Worm (Caenorhabditis elegans) whole organism, late embryonic: ENCODE data around the gene ZK370.6.

Source experiments
- F13H6.1 ChIP-seq: sonication (generic microtip); optimal IDR thresholded peaks from 2 replicates; lab custom pipeline; 2016; ENCODE audit warnings: missing genetic modification characterization, missing compliant biosample characterization
- T23F11.4 ChIP-seq: fragments of 200-800 bp; sonication (Bioruptor generic); optimal IDR thresholded peaks from 2 replicates; lab custom pipeline; 2018; ENCODE audit warnings: mild to moderate bottlenecking, missing genetic modification characterization, missing compliant biosample characterization
- Y22D7AL.16 ChIP-seq: sonication (generic microtip); optimal IDR thresholded peaks from 2 replicates; lab custom pipeline; 2016; ENCODE audit warnings: missing genetic modification characterization, missing compliant biosample characterization
- ceh-19 ChIP-seq: fragments of 200-800 bp; sonication (Bioruptor generic); optimal IDR thresholded peaks from 2 replicates; lab custom pipeline; 2018; ENCODE audit warnings: mild to moderate bottlenecking, missing genetic modification characterization, missing compliant biosample characterization
- ceh-24 ChIP-seq: sonication (generic microtip); optimal IDR thresholded peaks from 2 replicates; lab custom pipeline; 2016; ENCODE audit warnings: mild to moderate bottlenecking, missing genetic modification characterization, missing compliant biosample characterization
- ceh-30 ChIP-seq: fragments of 150-350 bp; optimal IDR thresholded peaks from 2 replicates; lab custom pipeline; 2014; ENCODE audit warnings: missing biosample characterization, missing genetic modification characterization
- ceh-31 ChIP-seq: sonication (generic microtip); optimal IDR thresholded peaks from 2 replicates; lab custom pipeline; 2016; ENCODE audit warnings: missing genetic modification characterization, missing compliant biosample characterization
- ceh-34 ChIP-seq: sonication (generic microtip); optimal IDR thresholded peaks from 2 replicates; lab custom pipeline; 2016; ENCODE audit warnings: mild to moderate bottlenecking, missing genetic modification characterization, missing compliant biosample characterization
- ceh-45 ChIP-seq: fragments of 200-800 bp; sonication (Bioruptor generic); IDR thresholded peaks from 2 replicates; pipeline ENCODE4 v1.3.6; 2022; ENCODE audit warnings: missing genetic modification reagents, missing genetic modification characterization, missing compliant biosample characterization
- ceh-6 ChIP-seq: fragments of 200-800 bp; sonication (Bioruptor generic); optimal IDR thresholded peaks from 2 replicates; lab custom pipeline; 2018; ENCODE audit warnings: mild to moderate bottlenecking, missing genetic modification characterization, missing compliant biosample characterization
- ceh-9 ChIP-seq: sonication (generic microtip); optimal IDR thresholded peaks from 2 replicates; lab custom pipeline; 2016; ENCODE audit warnings: mild to moderate bottlenecking, missing genetic modification characterization, inconsistent platforms, missing compliant biosample characterization
- che-1 ChIP-seq: sonication (generic microtip); optimal IDR thresholded peaks from 2 replicates; lab custom pipeline; 2016; ENCODE audit warnings: mild to moderate bottlenecking, missing genetic modification characterization, missing compliant biosample characterization
- dve-1 ChIP-seq: sonication (generic microtip); optimal IDR thresholded peaks from 2 replicates; lab custom pipeline; 2017; ENCODE audit warnings: antibody characterized with exemption, mild to moderate bottlenecking, missing genetic modification characterization, missing compliant biosample characterization
- elt-4 ChIP-seq: sonication (generic microtip); optimal IDR thresholded peaks from 2 replicates; lab custom pipeline; 2016; ENCODE audit warnings: missing genetic modification characterization, missing compliant biosample characterization
- eyg-1 ChIP-seq: sonication (generic microtip); optimal IDR thresholded peaks from 2 replicates; lab custom pipeline; 2016; ENCODE audit warnings: missing genotype, missing genetic modification characterization, missing compliant biosample characterization
- fkh-10 ChIP-seq: fragments of 150-350 bp; optimal IDR thresholded peaks from 2 replicates; lab custom pipeline; 2014; ENCODE audit warnings: missing biosample characterization, missing genetic modification reagents, missing genetic modification characterization
- gmeb-2 ChIP-seq: sonication (generic microtip); optimal IDR thresholded peaks from 2 replicates; lab custom pipeline; 2016; ENCODE audit warnings: missing genetic modification characterization, inconsistent platforms, missing compliant biosample characterization
- hlh-13 ChIP-seq: fragments of 200-800 bp; sonication (Bioruptor generic); optimal IDR thresholded peaks from 2 replicates; lab custom pipeline; 2018; ENCODE audit warnings: mild to moderate bottlenecking, missing genetic modification characterization, missing compliant biosample characterization
- hlh-15 ChIP-seq: sonication (generic microtip); optimal IDR thresholded peaks from 2 replicates; lab custom pipeline; 2016; ENCODE audit warnings: missing genetic modification characterization, missing compliant biosample characterization
- hlh-6 ChIP-seq: sonication (generic microtip); optimal IDR thresholded peaks from 2 replicates; lab custom pipeline; 2016; ENCODE audit warnings: missing genotype, missing genetic modification characterization, missing compliant biosample characterization
- lin-11 ChIP-seq: fragments of 200-800 bp; sonication (Bioruptor generic); optimal IDR thresholded peaks from 2 replicates; lab custom pipeline; 2018; ENCODE audit warnings: mild to moderate bottlenecking, missing genetic modification characterization, missing compliant biosample characterization
- madf-2 ChIP-seq: sonication (generic microtip); optimal IDR thresholded peaks from 2 replicates; lab custom pipeline; 2017; ENCODE audit warnings: missing genetic modification characterization, missing compliant biosample characterization
- nhr-232 ChIP-seq: sonication (generic microtip); optimal IDR thresholded peaks from 2 replicates; lab custom pipeline; 2016; ENCODE audit warnings: missing genetic modification characterization, missing compliant biosample characterization
- npax-4 ChIP-seq: sonication (generic microtip); optimal IDR thresholded peaks from 2 replicates; lab custom pipeline; 2016; ENCODE audit warnings: missing genetic modification characterization, missing compliant biosample characterization
- pat-9 ChIP-seq: fragments of 200-800 bp; sonication (Bioruptor generic); optimal IDR thresholded peaks from 2 replicates; lab custom pipeline; 2018; ENCODE audit warnings: mild to moderate bottlenecking, missing genetic modification characterization, moderate library complexity, missing compliant biosample characterization
- pax-1 ChIP-seq: fragments of 150-350 bp; optimal IDR thresholded peaks from 2 replicates; lab custom pipeline; 2014; ENCODE audit warnings: missing biosample characterization, missing genetic modification characterization
- pha-4 ChIP-seq: fragments of 150-350 bp; optimal IDR thresholded peaks from 2 replicates; lab custom pipeline; 2018; ENCODE audit warnings: missing biosample characterization, missing genetic modification reagents, missing genetic modification characterization
- sdc-2 ChIP-seq: sonication (generic microtip); optimal IDR thresholded peaks from 2 replicates; lab custom pipeline; 2016; ENCODE audit warnings: missing genotype, missing genetic modification characterization, missing compliant biosample characterization
- sox-4 ChIP-seq: sonication (generic microtip); optimal IDR thresholded peaks from 2 replicates; lab custom pipeline; 2017; ENCODE audit warnings: mild to moderate bottlenecking, missing genetic modification characterization, inconsistent platforms, missing compliant biosample characterization
- tbx-2 ChIP-seq: sonication (generic microtip); optimal IDR thresholded peaks from 2 replicates; lab custom pipeline; 2016; ENCODE audit warnings: missing genetic modification characterization, missing compliant biosample characterization
- ttx-3 ChIP-seq: sonication (generic microtip); optimal IDR thresholded peaks from 2 replicates; lab custom pipeline; 2016; ENCODE audit warnings: missing genetic modification reagents, missing genetic modification characterization, missing compliant biosample characterization
- unc-42 ChIP-seq: sonication (generic microtip); optimal IDR thresholded peaks from 2 replicates; lab custom pipeline; 2016; ENCODE audit warnings: missing genotype, missing genetic modification characterization, missing compliant biosample characterization
- unc-55 ChIP-seq: sonication (generic microtip); optimal IDR thresholded peaks from 2 replicates; lab custom pipeline; 2017; ENCODE audit warnings: missing biosample characterization, missing genetic modification reagents, missing genetic modification characterization

ZK370.6 gene

DNA sequence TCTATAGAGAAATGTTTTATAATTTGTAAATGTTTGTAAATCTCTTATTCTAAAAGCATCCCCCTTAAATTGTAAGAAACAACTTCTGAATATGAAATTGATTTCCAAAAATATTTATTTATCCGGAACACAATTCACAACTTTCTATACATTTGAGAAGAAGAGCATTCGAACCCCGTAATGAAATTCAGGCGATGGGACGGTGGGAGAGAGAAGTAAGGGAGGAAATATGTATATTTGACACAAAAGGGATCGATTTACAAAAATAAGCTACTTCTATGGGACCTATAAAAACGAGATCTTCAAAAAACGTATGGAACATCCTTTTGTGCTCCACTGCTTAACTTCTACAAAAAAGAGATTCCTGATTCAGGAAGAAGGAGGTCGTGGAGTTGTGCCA is 18.4 kb downstream of the ZK370.6 start:
- TF ChIP-seq ceh-34 (tag; lab: Kevin White, UChicago), result no peak
- TF ChIP-seq pax-1, result no peak
- TF ChIP-seq eyg-1 (tag; lab: Kevin White, UChicago), result no peak
- TF ChIP-seq ceh-30 (tag; lab: Kevin White, UChicago), result no peak
- TF ChIP-seq dve-1, result no peak
- TF ChIP-seq che-1 (tag; lab: Kevin White, UChicago), result no peak

DNA sequence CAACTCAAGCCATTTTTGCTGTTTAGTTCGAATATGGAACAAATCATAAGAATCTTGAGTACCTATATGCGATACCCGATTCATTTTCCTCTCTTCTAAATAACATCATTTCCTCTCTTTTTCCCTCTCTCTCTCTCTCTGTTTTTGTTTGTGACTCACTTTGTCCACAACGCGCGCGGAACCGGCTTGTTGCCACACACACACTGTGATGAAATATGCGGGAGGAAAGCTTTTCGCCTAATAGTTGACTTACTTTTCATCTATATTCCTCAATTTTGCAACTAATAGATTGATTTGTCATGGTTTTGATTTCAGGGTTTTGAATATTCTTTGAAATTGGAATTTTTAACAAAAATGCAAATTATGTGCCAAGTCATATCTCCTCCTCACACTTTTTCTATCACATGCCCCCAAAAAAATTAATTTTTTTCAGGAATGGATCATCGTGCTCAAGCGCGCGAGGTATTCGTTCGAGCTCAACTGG is 23.8 kb downstream of the ZK370.6 start, which contains the start of gene hipr-1:
hipr-1 (plus strand) TSS at position 434 of the 484 bp plus-strand sequence.
- TF ChIP-seq madf-2 (tag; lab: Kevin White, UChicago) (no peak), lin-11 (tag; lab: Kevin White, UChicago) (no peak), tbx-2 (tag; lab: Kevin White, UChicago) (no peak), ttx-3 (tag; lab: Kevin White, UChicago) (no peak), ceh-19 (GFP tag; lab: Kevin White, UChicago) (no peak), sdc-2 (tag; lab: Kevin White, UChicago) (no peak), F13H6.1 (tag; lab: Kevin White, UChicago) (no peak), ceh-9 (tag; lab: Kevin White, UChicago) (no peak), hlh-6 (no peak), fkh-10 (GFP tag; lab: Kevin White, UChicago) (no peak), npax-4 (tag; lab: Kevin White, UChicago) (no peak)

DNA sequence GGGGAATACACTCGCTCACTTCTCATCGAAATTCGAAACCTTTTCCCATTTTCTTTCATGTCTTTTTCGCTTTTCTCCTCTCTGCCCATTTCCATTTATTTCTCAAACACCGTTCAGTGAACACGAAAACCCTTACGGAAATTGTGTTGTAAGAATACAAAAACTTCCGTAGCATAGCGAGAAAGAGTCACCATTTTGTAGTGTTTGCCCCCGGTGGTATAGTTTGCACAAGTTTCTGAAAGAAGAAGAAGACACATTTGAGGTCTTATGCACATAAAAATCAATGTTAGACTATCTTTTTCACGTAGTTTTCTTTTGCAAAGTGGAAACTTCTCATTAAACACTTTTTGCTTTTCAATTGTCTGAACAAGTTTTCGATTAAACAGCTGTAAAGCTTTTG is 24.5 kb downstream of the ZK370.6 start:
- no peak for TF ChIP-seq hlh-13 (GFP tag; lab: Kevin White, UChicago)

- TF ChIP-seq Y22D7AL.16 (tag; lab: Kevin White, UChicago) (no peak), ceh-31 (tag; lab: Kevin White, UChicago) (no peak), ttx-3 (tag; lab: Kevin White, UChicago) (no peak), T23F11.4 (GFP tag; lab: Kevin White, UChicago) (no peak), sox-4 (tag; lab: Kevin White, UChicago) (no peak), ceh-45 (GFP tag; lab: Robert Waterston, UW) (no peak), ceh-34 (tag; lab: Kevin White, UChicago) (no peak), pha-4 (no peak), elt-4 (no peak), gmeb-2 (tag; lab: Kevin White, UChicago) (no peak), fkh-10 (GFP tag; lab: Kevin White, UChicago) (no peak), ceh-6 (GFP tag; lab: Kevin White, UChicago) (no peak), ceh-24 (tag; lab: Kevin White, UChicago) (no peak), unc-55 (GFP tag; lab: Kevin White, UChicago) (no peak)
- TF ChIP-seq, all 69 proteins: peak for 0
Measured at ce11 chrIII:8718592-8718991, 25.1 kb downstream of the ZK370.6 start.

DNA sequence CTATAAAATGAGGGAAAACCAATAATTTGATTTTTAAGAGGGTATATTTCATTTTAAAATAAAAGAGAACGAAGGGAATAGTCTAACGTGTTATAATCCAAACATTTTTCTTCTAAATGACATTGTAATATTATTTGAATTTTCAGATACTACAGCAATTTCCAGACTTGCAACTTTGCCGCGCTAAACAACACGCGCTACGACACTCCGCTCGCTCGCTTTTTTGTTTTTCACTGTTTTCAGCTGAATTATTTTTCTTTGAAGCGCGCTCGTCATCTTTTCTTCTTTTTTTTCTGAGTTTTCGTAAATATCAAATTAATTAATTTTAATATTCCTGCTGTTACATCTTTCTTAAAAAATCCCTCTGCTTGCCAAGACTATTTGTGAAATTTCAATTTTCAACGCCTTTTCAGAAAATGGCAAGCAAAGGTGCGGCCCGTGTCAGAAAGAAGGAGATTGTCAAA is 26.4 kb downstream of the ZK370.6 start, which contains the start of gene mrpl-11:
mrpl-11 (plus strand) TSS at position 414 of the 464 bp plus-strand sequence.
- TF ChIP-seq sdc-2 (tag; lab: Kevin White, UChicago), result no peak
- TF ChIP-seq lin-11 (tag; lab: Kevin White, UChicago), result no peak
- no peak for TF ChIP-seq hlh-15 (tag; lab: Kevin White, UChicago)
- TF ChIP-seq unc-42, result no peak

ce11 chrIII:8716084-8716483 is 27.6 kb downstream of the ZK370.6 start, which contains the start of gene B0303.14:
B0303.14 (minus strand) TSS chrIII:8716184.
- TF ChIP-seq pat-9 (tag; lab: Kevin White, UChicago), result no peak
- no peak for TF ChIP-seq nhr-232
- no peak for TF ChIP-seq hlh-15 (tag; lab: Kevin White, UChicago)
- TF ChIP-seq, all 69 proteins: peak for 0
